Worm (Caenorhabditis elegans) whole organism, late embryonic: ENCODE results near the gene spr-2.

Source experiments
- C08G9.2 ChIP-seq: sonication (generic microtip); optimal IDR thresholded peaks from 2 replicates; lab custom pipeline; 2016; ENCODE audit warnings: mild to moderate bottlenecking, missing genetic modification characterization, moderate library complexity, missing compliant biosample characterization
- K09A11.1 ChIP-seq: sonication (generic microtip); optimal IDR thresholded peaks from 2 replicates; lab custom pipeline; 2017; ENCODE audit warnings: antibody characterized with exemption, mild to moderate bottlenecking, missing genetic modification characterization, missing compliant biosample characterization; ENCODE audit not compliant: insufficient read depth
- ahr-1 ChIP-seq: sonication (generic microtip); optimal IDR thresholded peaks from 2 replicates; lab custom pipeline; 2016; ENCODE audit warnings: missing genetic modification characterization, missing compliant biosample characterization
- ceh-2 ChIP-seq: sonication (generic microtip); optimal IDR thresholded peaks from 2 replicates; lab custom pipeline; 2016; ENCODE audit warnings: missing genotype, missing genetic modification characterization, missing compliant biosample characterization
- ceh-22 ChIP-seq: sonication (generic microtip); optimal IDR thresholded peaks from 2 replicates; lab custom pipeline; 2017; ENCODE audit warnings: missing biosample characterization, missing genetic modification characterization
- ceh-31 ChIP-seq: sonication (generic microtip); optimal IDR thresholded peaks from 2 replicates; lab custom pipeline; 2016; ENCODE audit warnings: missing genetic modification characterization, missing compliant biosample characterization
- ceh-34 ChIP-seq: sonication (generic microtip); optimal IDR thresholded peaks from 2 replicates; lab custom pipeline; 2016; ENCODE audit warnings: mild to moderate bottlenecking, missing genetic modification characterization, missing compliant biosample characterization
- ceh-45 ChIP-seq: fragments of 200-800 bp; sonication (Bioruptor generic); IDR thresholded peaks from 2 replicates; pipeline ENCODE4 v1.3.6; 2022; ENCODE audit warnings: missing genetic modification reagents, missing genetic modification characterization, missing compliant biosample characterization
- ceh-48 ChIP-seq: sonication (generic microtip); optimal IDR thresholded peaks from 2 replicates; lab custom pipeline; 2016; ENCODE audit warnings: missing genetic modification characterization, inconsistent platforms, missing compliant biosample characterization
- ceh-9 ChIP-seq: sonication (generic microtip); optimal IDR thresholded peaks from 2 replicates; lab custom pipeline; 2016; ENCODE audit warnings: mild to moderate bottlenecking, missing genetic modification characterization, inconsistent platforms, missing compliant biosample characterization
- elt-2 ChIP-seq: sonication (generic microtip); optimal IDR thresholded peaks from 2 replicates; lab custom pipeline; 2016; ENCODE audit warnings: missing genetic modification reagents, missing genetic modification characterization, missing compliant biosample characterization
- ets-4 ChIP-seq: sonication (generic microtip); optimal IDR thresholded peaks from 2 replicates; lab custom pipeline; 2016; ENCODE audit warnings: missing genetic modification characterization, missing compliant biosample characterization
- fkh-6 ChIP-seq: sonication (generic microtip); optimal IDR thresholded peaks from 2 replicates; lab custom pipeline; 2016; ENCODE audit warnings: missing genetic modification characterization, missing compliant biosample characterization
- hlh-15 ChIP-seq: sonication (generic microtip); optimal IDR thresholded peaks from 2 replicates; lab custom pipeline; 2016; ENCODE audit warnings: missing genetic modification characterization, missing compliant biosample characterization
- hlh-6 ChIP-seq: sonication (generic microtip); optimal IDR thresholded peaks from 2 replicates; lab custom pipeline; 2016; ENCODE audit warnings: missing genotype, missing genetic modification characterization, missing compliant biosample characterization
- hlh-8 ChIP-seq: sonication (generic microtip); optimal IDR thresholded peaks from 2 replicates; lab custom pipeline; 2016; ENCODE audit warnings: missing genotype, missing genetic modification characterization, missing compliant biosample characterization
- lin-11 ChIP-seq: fragments of 200-800 bp; sonication (Bioruptor generic); optimal IDR thresholded peaks from 2 replicates; lab custom pipeline; 2018; ENCODE audit warnings: mild to moderate bottlenecking, missing genetic modification characterization, missing compliant biosample characterization
- mec-3 ChIP-seq: sonication (generic microtip); optimal IDR thresholded peaks from 2 replicates; lab custom pipeline; 2016; ENCODE audit warnings: borderline replicate concordance, missing genetic modification characterization, missing compliant biosample characterization
- nfya-1 ChIP-seq: sonication (generic microtip); optimal IDR thresholded peaks from 2 replicates; lab custom pipeline; 2017; ENCODE audit warnings: missing genetic modification characterization, mild to moderate bottlenecking, missing compliant biosample characterization, antibody characterized with exemption, moderate library complexity
- nhr-11 ChIP-seq: fragments of 150-350 bp; optimal IDR thresholded peaks from 2 replicates; lab custom pipeline; 2014; ENCODE audit warnings: missing biosample characterization, missing genetic modification characterization
- nhr-232 ChIP-seq: sonication (generic microtip); optimal IDR thresholded peaks from 2 replicates; lab custom pipeline; 2016; ENCODE audit warnings: missing genetic modification characterization, missing compliant biosample characterization
- npax-4 ChIP-seq: sonication (generic microtip); optimal IDR thresholded peaks from 2 replicates; lab custom pipeline; 2016; ENCODE audit warnings: missing genetic modification characterization, missing compliant biosample characterization
- pag-3 ChIP-seq: sonication (generic microtip); optimal IDR thresholded peaks from 2 replicates; lab custom pipeline; 2016; ENCODE audit warnings: missing compliant biosample characterization, missing genetic modification characterization, borderline replicate concordance
- pax-1 ChIP-seq: fragments of 150-350 bp; optimal IDR thresholded peaks from 2 replicates; lab custom pipeline; 2014; ENCODE audit warnings: missing biosample characterization, missing genetic modification characterization
- pha-2 ChIP-seq: sonication (generic microtip); optimal IDR thresholded peaks from 2 replicates; lab custom pipeline; 2017; ENCODE audit warnings: mild to moderate bottlenecking, missing genetic modification characterization, missing compliant biosample characterization
- pha-4 ChIP-seq: fragments of 150-350 bp; optimal IDR thresholded peaks from 2 replicates; lab custom pipeline; 2018; ENCODE audit warnings: missing biosample characterization, missing genetic modification reagents, missing genetic modification characterization
- ref-2 ChIP-seq: sonication (generic microtip); optimal IDR thresholded peaks from 2 replicates; lab custom pipeline; 2016; ENCODE audit warnings: missing genetic modification characterization, missing compliant biosample characterization
- sox-2 ChIP-seq: fragments of 200-800 bp; sonication (Bioruptor generic); IDR thresholded peaks from 2 replicates; pipeline ENCODE4 v1.3.6; 2022; ENCODE audit warnings: missing genetic modification reagents, missing genetic modification characterization, missing compliant biosample characterization
- sox-4 ChIP-seq: sonication (generic microtip); optimal IDR thresholded peaks from 2 replicates; lab custom pipeline; 2017; ENCODE audit warnings: mild to moderate bottlenecking, missing genetic modification characterization, inconsistent platforms, missing compliant biosample characterization
- syd-9 ChIP-seq: sonication (generic microtip); optimal IDR thresholded peaks from 2 replicates; lab custom pipeline; 2016; ENCODE audit warnings: mild to moderate bottlenecking, missing genetic modification characterization, moderate library complexity, missing compliant biosample characterization
- tbx-2 ChIP-seq: sonication (generic microtip); optimal IDR thresholded peaks from 2 replicates; lab custom pipeline; 2016; ENCODE audit warnings: missing genetic modification characterization, missing compliant biosample characterization
- unc-42 ChIP-seq: sonication (generic microtip); optimal IDR thresholded peaks from 2 replicates; lab custom pipeline; 2016; ENCODE audit warnings: missing genotype, missing genetic modification characterization, missing compliant biosample characterization
- unc-55 ChIP-seq: sonication (generic microtip); optimal IDR thresholded peaks from 2 replicates; lab custom pipeline; 2017; ENCODE audit warnings: missing biosample characterization, missing genetic modification reagents, missing genetic modification characterization

The spr-2 gene

DNA sequence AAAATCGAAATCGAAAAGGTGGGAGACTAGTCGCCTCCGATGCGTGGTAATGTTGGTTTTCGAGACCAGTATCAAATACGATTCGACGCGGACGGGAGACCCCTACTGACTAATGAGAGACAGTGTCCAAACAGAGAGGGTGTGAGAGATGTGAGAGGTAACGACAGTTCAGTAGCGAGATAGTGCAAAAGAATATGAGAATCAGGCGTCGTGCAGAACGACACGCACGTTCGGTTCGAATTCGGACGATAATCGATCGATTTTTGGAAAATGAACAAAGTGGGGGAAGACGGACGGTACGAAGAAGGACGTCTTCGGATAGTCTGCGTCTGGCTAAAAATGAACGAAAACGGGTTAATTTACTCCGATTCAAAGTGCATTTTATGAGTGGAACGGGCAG is 30.7 kb downstream of the spr-2 start, which contains the start of gene D1046.16:
Gene D1046.16, plus strand, starts transcription at position 195 of the 400 bp plus-strand sequence.
- TF ChIP-seq fkh-6 (tag; lab: Kevin White, UChicago) (no peak), pha-4 (tag; lab: Kevin White, UChicago) (no peak), ref-2 (tag; lab: Kevin White, UChicago) (peak; percentile 31), ahr-1 (tag; lab: Kevin White, UChicago) (no peak), ceh-9 (tag; lab: Kevin White, UChicago) (no peak), ceh-31 (tag; lab: Kevin White, UChicago) (peak; percentile 20), hlh-15 (tag; lab: Kevin White, UChicago) (no peak), pha-2 (tag; lab: Kevin White, UChicago) (no peak), ceh-34 (tag; lab: Kevin White, UChicago) (no peak), ceh-22 (tag; lab: Kevin White, UChicago) (no peak), tbx-2 (tag; lab: Kevin White, UChicago) (no peak), nfya-1 (tag; lab: Kevin White, UChicago) (no peak), sox-2 (GFP tag; lab: Robert Waterston, UW) (no peak), npax-4 (tag; lab: Kevin White, UChicago) (no peak)

DNA sequence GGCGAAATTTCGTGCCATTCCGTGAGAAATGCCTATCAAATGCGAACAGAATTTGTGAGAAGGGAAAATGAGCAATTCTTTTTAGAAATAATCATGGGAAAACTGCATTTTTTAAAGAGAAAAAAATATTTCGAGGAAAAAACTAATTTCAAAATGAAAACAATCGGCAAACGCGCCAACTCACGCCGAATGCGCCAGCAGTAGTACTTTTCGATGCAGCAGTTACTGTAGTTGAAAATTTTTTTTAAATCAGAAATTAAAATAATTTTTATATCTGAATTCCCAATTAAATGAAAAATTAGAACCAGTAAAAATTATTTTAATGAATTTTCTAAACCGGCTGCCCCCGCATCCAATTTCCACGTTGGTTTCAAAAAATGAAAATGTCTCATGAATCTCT is 32.1 kb downstream of the spr-2 start:
- no peak for TF ChIP-seq sox-4 (tag; lab: Kevin White, UChicago)
- no peak for TF ChIP-seq sox-2 (GFP tag; lab: Robert Waterston, UW)
- no peak for TF ChIP-seq ceh-22 (tag; lab: Kevin White, UChicago)

DNA sequence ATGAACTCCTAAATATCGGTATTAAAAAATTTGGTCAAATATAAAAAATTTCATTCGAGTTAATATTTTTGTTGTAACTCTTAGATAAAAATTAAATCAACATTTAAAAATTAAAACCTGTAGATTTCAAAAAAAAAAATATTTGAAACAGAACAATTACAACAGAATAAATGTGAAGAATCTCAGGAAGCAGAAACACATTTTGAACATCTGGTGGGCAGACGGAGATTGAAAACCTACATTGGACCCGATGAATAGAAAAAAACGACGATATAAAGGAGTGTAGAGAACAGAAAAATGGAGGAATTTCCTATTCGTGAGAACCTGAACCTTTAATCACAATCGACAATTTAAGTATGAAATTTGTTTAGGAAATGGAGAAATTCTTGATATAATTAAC is 32.9 kb downstream of the spr-2 start:
- TF ChIP-seq ceh-2 (tag; lab: Kevin White, UChicago): no peak
- no peak for TF ChIP-seq ets-4 (tag; lab: Kevin White, UChicago)
- TF ChIP-seq hlh-8 (tag; lab: Kevin White, UChicago): peak; percentile 61

DNA sequence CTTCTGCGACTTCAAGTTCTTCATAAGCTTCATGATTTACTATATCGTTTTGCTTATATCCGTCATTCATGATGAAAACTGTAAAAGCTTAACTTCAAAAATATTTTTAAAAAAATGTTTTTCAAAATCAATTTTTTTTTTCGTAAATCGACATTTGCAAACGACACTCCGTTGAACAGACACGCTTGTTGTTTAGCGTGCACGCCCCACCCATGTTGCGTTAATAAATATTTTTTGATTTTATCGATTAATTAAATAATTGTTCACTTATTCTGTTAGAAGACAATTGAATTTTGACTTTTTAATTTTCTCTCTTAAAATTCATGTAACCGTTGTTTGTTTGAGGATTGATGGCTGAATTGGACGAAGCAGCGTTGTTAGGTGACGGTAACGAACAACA is 34.7 kb downstream of the spr-2 start, which contains the start of the genes D1046.2 and cfim-2:
Gene D1046.2, minus strand, starts transcription at position 78 of the 400 bp plus-strand sequence.
Gene cfim-2, plus strand, starts transcription at position 335 of the 400 bp plus-strand sequence.
- TF ChIP-seq elt-2 (no peak), unc-42 (tag; lab: Kevin White, UChicago) (peak; percentile 7), ceh-48 (tag; lab: Kevin White, UChicago) (peak; percentile 53), syd-9 (tag; lab: Kevin White, UChicago) (no peak)
- TF ChIP-seq, all 69 proteins: peak for 2

DNA sequence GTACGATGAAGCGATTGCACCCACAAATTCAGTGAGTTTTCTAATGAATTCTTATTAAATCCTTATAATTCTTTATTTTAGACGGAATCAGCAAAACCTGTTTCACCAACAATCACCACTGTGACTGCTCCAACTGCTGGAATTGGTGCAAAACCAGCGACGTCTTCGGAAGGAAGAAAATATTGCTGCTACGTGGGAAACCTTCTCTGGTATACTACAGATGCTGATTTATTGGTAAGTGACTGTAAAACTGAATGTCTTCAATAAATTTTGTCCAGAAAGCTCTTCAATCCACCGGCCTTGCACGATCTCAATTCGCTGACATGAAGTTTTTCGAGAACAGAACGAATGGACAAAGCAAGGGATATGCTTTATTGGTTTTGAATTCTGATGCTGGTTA is 35.2 kb downstream of the spr-2 start:
- no peak for TF ChIP-seq elt-2
- TF ChIP-seq nhr-11 (tag; lab: Kevin White, UChicago): no peak
- TF ChIP-seq pha-2 (tag; lab: Kevin White, UChicago): no peak
- no peak for TF ChIP-seq nhr-232 (tag; lab: Kevin White, UChicago)
- TF ChIP-seq sox-4 (tag; lab: Kevin White, UChicago): no peak
- no peak for TF ChIP-seq mec-3 (tag; lab: Kevin White, UChicago)
- no peak for TF ChIP-seq unc-55 (GFP tag; lab: Kevin White, UChicago)
- no peak for TF ChIP-seq pax-1
- no peak for TF ChIP-seq lin-11 (tag; lab: Kevin White, UChicago)
- no peak for TF ChIP-seq hlh-15 (tag; lab: Kevin White, UChicago)
- no peak for TF ChIP-seq hlh-6 (tag; lab: Kevin White, UChicago)
- no peak for TF ChIP-seq unc-42 (tag; lab: Kevin White, UChicago)
- TF ChIP-seq pag-3 (tag; lab: Kevin White, UChicago): no peak
- TF ChIP-seq K09A11.1 (tag; lab: Kevin White, UChicago): no peak
- no peak for TF ChIP-seq ceh-31 (tag; lab: Kevin White, UChicago)
- TF ChIP-seq ceh-2 (tag; lab: Kevin White, UChicago): no peak
- no peak for TF ChIP-seq ceh-45 (GFP tag; lab: Robert Waterston, UW)
- no peak for TF ChIP-seq C08G9.2 (tag; lab: Kevin White, UChicago)
- no peak for TF ChIP-seq tbx-2 (tag; lab: Kevin White, UChicago)
